Worm (Caenorhabditis elegans): Measurements from ENCODE around the gene srsx-17.

Gene srsx-17

ce11 chrV:5927347-5927746 lies at the start of gene srsx-17:
TSS of gene srsx-17 (plus strand) at chrV:5927647.
- TF ChIP-seq F23B12.7 (tag; optimal IDR thresholded peaks at IDR 0.05; ENCODE audit: insufficient read depth): no peak
- no peak for TF ChIP-seq nfya-1 (tag; optimal IDR thresholded peaks at IDR 0.05; ENCODE audit: borderline replicate concordance, insufficient read depth)
- no peak for TF ChIP-seq lsy-27 (tag; optimal IDR thresholded peaks at IDR 0.05; ENCODE audit: borderline replicate concordance, insufficient read depth)
- no peak for TF ChIP-seq tlf-1 (GFP tag; optimal IDR thresholded peaks at IDR 0.05)
- TF ChIP-seq nhr-80 (tag; optimal IDR thresholded peaks at IDR 0.05): no peak
- no peak for TF ChIP-seq cebp-2 (GFP tag; IDR thresholded peaks at IDR 0.05)
- TF ChIP-seq B0336.3 (GFP tag; IDR thresholded peaks at IDR 0.05): no peak
- TF ChIP-seq egl-44 (GFP tag; IDR thresholded peaks at IDR 0.05): no peak
- no peak for TF ChIP-seq unc-130 (GFP tag; optimal IDR thresholded peaks at IDR 0.05)

DNA sequence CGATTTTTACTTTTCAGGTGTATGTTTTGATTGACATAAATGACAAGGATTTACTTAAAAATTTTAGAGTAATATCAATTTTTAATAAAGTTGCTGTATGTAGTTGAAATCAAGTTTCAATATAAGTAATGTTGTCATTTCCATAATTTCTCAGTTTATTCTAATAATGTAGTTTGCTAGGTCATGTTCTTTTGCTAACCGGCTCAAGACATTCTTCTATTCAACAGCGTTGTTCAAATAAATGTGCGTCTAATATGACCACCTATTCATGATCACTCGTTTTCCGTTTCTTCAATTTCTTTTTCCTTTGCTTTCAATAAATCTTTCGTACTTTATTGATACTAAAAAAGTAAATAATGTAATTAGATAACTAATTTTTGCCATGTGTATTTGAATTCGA lies 47.4 kb upstream of the srsx-17 start, which contains the start of gene C02G6.3:
C02G6.3 (plus strand) TSS at position 301 of the 400 bp plus-strand sequence.
- TF ChIP-seq rec-8 (tag; optimal IDR thresholded peaks at IDR 0.05): no peak
- TF ChIP-seq tbx-9 (tag; optimal IDR thresholded peaks at IDR 0.05; ENCODE audit: borderline replicate concordance): no peak
- TF ChIP-seq repo-1 (tag; optimal IDR thresholded peaks at IDR 0.05): no peak
- TF ChIP-seq egrh-3 (GFP tag; IDR thresholded peaks at IDR 0.05): no peak
- no peak for TF ChIP-seq ceh-40 (GFP tag; IDR thresholded peaks at IDR 0.05)
- no peak for TF ChIP-seq F57A8.1 (GFP tag; optimal IDR thresholded peaks at IDR 0.05)
- TF ChIP-seq ceh-100 (GFP tag; IDR thresholded peaks at IDR 0.05): no peak
- TF ChIP-seq lsl-1 (GFP tag; optimal IDR thresholded peaks at IDR 0.05): no peak
- TF ChIP-seq aptf-2 (GFP tag; conservative IDR thresholded peaks at IDR 0.05): no peak
- TF ChIP-seq sdz-38 (tag; optimal IDR thresholded peaks at IDR 0.05): no peak
- no peak for TF ChIP-seq dpl-1 (GFP tag; optimal IDR thresholded peaks at IDR 0.05)
- TF ChIP-seq nhr-90 (tag; optimal IDR thresholded peaks at IDR 0.05): no peak

- TF ChIP-seq F55B11.4 (tag; optimal IDR thresholded peaks at IDR 0.05; ENCODE audit: borderline replicate concordance, insufficient read depth): no peak
- no peak for TF ChIP-seq K11D2.4 (GFP tag; IDR thresholded peaks at IDR 0.05)
- TF ChIP-seq Y53G8AR.9 (GFP tag; conservative IDR thresholded peaks at IDR 0.05): no peak
- TF ChIP-seq let-526 (GFP tag; IDR thresholded peaks at IDR 0.05): no peak
- no peak for TF ChIP-seq lsl-1 (GFP tag; optimal IDR thresholded peaks at IDR 0.05)
- no peak for TF ChIP-seq B0035.1 (tag; optimal IDR thresholded peaks at IDR 0.05)
- TF ChIP-seq madf-8 (GFP tag; conservative IDR thresholded peaks at IDR 0.05): no peak
- TF ChIP-seq hmg-1.2 (GFP tag; IDR thresholded peaks at IDR 0.05): no peak
- TF ChIP-seq lsy-27 (tag; optimal IDR thresholded peaks at IDR 0.05; ENCODE audit: borderline replicate concordance, insufficient read depth): no peak
- no peak for TF ChIP-seq lin-35 (GFP tag; optimal IDR thresholded peaks at IDR 0.05)
- TF ChIP-seq T07F8.4 (tag; optimal IDR thresholded peaks at IDR 0.05): no peak
- TF ChIP-seq nfya-2 (GFP tag; IDR thresholded peaks at IDR 0.05): no peak
- no peak for TF ChIP-seq ceh-58 (GFP tag; IDR thresholded peaks at IDR 0.05)
- TF ChIP-seq madf-6 (GFP tag; IDR thresholded peaks at IDR 0.05): no peak
- TF ChIP-seq ztf-6 (GFP tag; IDR thresholded peaks at IDR 0.05): no peak
- no peak for TF ChIP-seq gei-17 (GFP tag; optimal IDR thresholded peaks at IDR 0.05)
- no peak for TF ChIP-seq hrde-1 (tag; optimal IDR thresholded peaks at IDR 0.05; ENCODE audit: borderline replicate concordance)
- TF ChIP-seq madf-3 (GFP tag; IDR thresholded peaks at IDR 0.05): no peak
Measured at ce11 chrV:5882429-5882828, 45.0 kb upstream of the srsx-17 start.

All from whole organism, young adult.